Fruit fly (Drosophila melanogaster): ENCODE data around the gene CG12375.

Gene CG12375

DNA sequence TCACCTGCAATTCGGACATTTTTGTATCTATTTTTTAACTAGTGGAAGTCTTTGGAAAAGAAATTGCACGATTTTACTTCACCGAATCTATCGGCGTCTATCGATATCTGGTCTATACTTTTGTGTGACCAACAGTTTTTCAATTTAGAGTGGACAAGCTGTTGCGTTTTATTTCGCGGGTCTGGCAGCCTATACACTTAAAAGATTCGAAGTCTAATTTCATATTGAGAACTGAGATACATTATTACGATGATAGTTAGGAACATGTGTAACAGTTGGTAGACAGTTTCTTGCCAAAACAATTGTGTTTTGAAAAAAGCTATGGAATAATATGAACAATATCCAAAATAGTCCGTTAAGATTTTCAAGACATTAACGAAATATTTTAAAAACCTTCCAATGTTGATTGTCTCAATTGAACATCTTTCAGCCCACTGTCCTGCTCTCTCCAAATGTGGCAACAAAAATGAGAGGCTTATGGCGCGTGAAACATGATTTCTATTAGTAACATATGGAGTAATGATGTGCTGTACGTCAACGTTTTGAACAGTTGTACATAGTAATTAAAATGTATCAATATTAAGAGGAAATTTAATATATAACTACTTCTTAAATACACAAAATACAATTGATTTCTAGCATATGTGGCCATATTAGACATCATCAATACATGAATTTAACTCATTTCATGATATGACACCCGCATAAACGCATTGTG lies 35.8 kb upstream of the CG12375 start, which contains the start of gene Acbp1 (continued):
- peak; percentile 98 for TF ChIP-seq Hmr (GFP tag; optimal IDR thresholded peaks at IDR 0.05)
- no peak for TF ChIP-seq Jarid2 (GFP tag; optimal IDR thresholded peaks at IDR 0.05)
- peak; percentile 82 for TF ChIP-seq gcm2 (GFP tag; optimal IDR thresholded peaks at IDR 0.05)
- peak; percentile 88 for TF ChIP-seq CG6689 (GFP tag; IDR thresholded peaks at IDR 0.05)
- TF ChIP-seq CG1647 (GFP tag; optimal IDR thresholded peaks at IDR 0.05) = peak; percentile 94
- peak; percentile 93 for TF ChIP-seq Six4 (GFP tag; optimal IDR thresholded peaks at IDR 0.05)
- TF ChIP-seq CG11504 (tag; optimal IDR thresholded peaks at IDR 0.05) = peak; percentile 96
- TF ChIP-seq Hmx (GFP tag; optimal IDR thresholded peaks at IDR 0.05) = peak; percentile 90
- peak; percentile 71 for TF ChIP-seq GATAe (GFP tag; conservative IDR thresholded peaks at IDR 0.05)
- peak; percentile 86 for TF ChIP-seq CG11085 (GFP tag; IDR thresholded peaks at IDR 0.05)
- peak; percentile 78 for TF ChIP-seq CG10366 (GFP tag; IDR thresholded peaks at IDR 0.05)
- TF ChIP-seq ci (GFP tag; IDR thresholded peaks at IDR 0.05) = peak; percentile 95
- TF ChIP-seq slp2 (GFP tag; optimal IDR thresholded peaks at IDR 0.05) = peak; percentile 91
- TF ChIP-seq CG1529 (GFP tag; optimal IDR thresholded peaks at IDR 0.05) = peak; percentile 94
- TF ChIP-seq br (optimal IDR thresholded peaks at IDR 0.05) = no peak
- TF ChIP-seq kah (GFP tag; optimal IDR thresholded peaks at IDR 0.05) = peak; percentile 93
- TF ChIP-seq kay (GFP tag; optimal IDR thresholded peaks at IDR 0.05) = peak; percentile 83
- peak; percentile 33 for TF ChIP-seq CG15479 (GFP tag; optimal IDR thresholded peaks at IDR 0.05)
- TF ChIP-seq CG14441 (GFP tag; IDR thresholded peaks at IDR 0.05) = peak; percentile 89
- peak; percentile 91 for TF ChIP-seq crc (GFP tag; optimal IDR thresholded peaks at IDR 0.05)
- TF ChIP-seq CG4282 (GFP tag; optimal IDR thresholded peaks at IDR 0.05) = peak; percentile 98
- peak; percentile 74; the same call in 2 of the 3 replicates for TF ChIP-seq zen2 (GFP tag; IDR thresholded peaks at IDR 0.05; ENCODE audit: partially characterized antibody)
- peak; percentile 88 for TF ChIP-seq CG4854 (GFP tag; optimal IDR thresholded peaks at IDR 0.05)
- TF ChIP-seq Doc3 (GFP tag; IDR thresholded peaks at IDR 0.05; ENCODE audit: partially characterized antibody) = peak; percentile 80
- TF ChIP-seq scrt (GFP tag; optimal IDR thresholded peaks at IDR 0.05) = peak; percentile 98
- TF ChIP-seq CG4617 (GFP tag; optimal IDR thresholded peaks at IDR 0.05; ENCODE audit: borderline replicate concordance) = peak; percentile 82
- peak; percentile 97 for TF ChIP-seq pho (GFP tag; optimal IDR thresholded peaks at IDR 0.05)
- TF ChIP-seq seq (GFP tag; IDR thresholded peaks at IDR 0.05) = peak; percentile 93
- TF ChIP-seq hbn (GFP tag; IDR thresholded peaks at IDR 0.05; ENCODE audit: partially characterized antibody) = peak; percentile 62
- peak; percentile 96 for TF ChIP-seq CG10209 (GFP tag; optimal IDR thresholded peaks at IDR 0.05)
- TF ChIP-seq vfl (GFP tag; optimal IDR thresholded peaks at IDR 0.05) = peak; percentile 93
- TF ChIP-seq cad (GFP tag; optimal IDR thresholded peaks at IDR 0.05) = no peak
- TF ChIP-seq dan (GFP tag; IDR thresholded peaks at IDR 0.05) = no peak
- peak; percentile 76 for TF ChIP-seq H2.0 (GFP tag; IDR thresholded peaks at IDR 0.05)
- TF ChIP-seq Fer1 (GFP tag; optimal IDR thresholded peaks at IDR 0.05) = peak; percentile 99
- TF ChIP-seq CG15514 (GFP tag; optimal IDR thresholded peaks at IDR 0.05) = peak; percentile 89
- peak; percentile 97 for TF ChIP-seq HmgZ (tag; optimal IDR thresholded peaks at IDR 0.05)
- peak; percentile 87 for TF ChIP-seq B-H1 (GFP tag; IDR thresholded peaks at IDR 0.05)
- TF ChIP-seq Oli (tag; optimal IDR thresholded peaks at IDR 0.05) = peak; percentile 96
- TF ChIP-seq jing (GFP tag; optimal IDR thresholded peaks at IDR 0.05) = peak; percentile 83
- peak; percentile 91 for TF ChIP-seq CG12104 (GFP tag; optimal IDR thresholded peaks at IDR 0.05)
- TF ChIP-seq CG8359 (GFP tag; optimal IDR thresholded peaks at IDR 0.05; ENCODE audit: borderline replicate concordance) = peak; percentile 89
- peak; percentile 65 for TF ChIP-seq yki (optimal IDR thresholded peaks at IDR 0.05)
- TF ChIP-seq CG17359 (tag; optimal IDR thresholded peaks at IDR 0.05) = peak; percentile 96
- peak; percentile 95 for TF ChIP-seq ATbp (GFP tag; optimal IDR thresholded peaks at IDR 0.05)
- peak; percentile 96 for TF ChIP-seq CG9932 (GFP tag; IDR thresholded peaks at IDR 0.05)
- TF ChIP-seq fru (optimal IDR thresholded peaks at IDR 0.05) = no peak
- TF ChIP-seq CG12071 (GFP tag; optimal IDR thresholded peaks at IDR 0.05) = peak; percentile 97
- TF ChIP-seq CG10321 (GFP tag; IDR thresholded peaks at IDR 0.05) = peak; percentile 67
- peak; percentile 88; the same call in 1 of the 3 replicates for TF ChIP-seq CG2199 (GFP tag; IDR thresholded peaks at IDR 0.05)
